Fruit fly (Drosophila melanogaster) whole organism, prepupa: ENCODE data around the gene DAAM.
A peak's percentile ranks its signal among the peaks of the same experiment; 100 is the strongest.

Source experiments
- CG10631 ChIP-seq: fragments of 200-800 bp; sonication (Bioruptor generic); optimal IDR thresholded peaks from 2 replicates; lab custom pipeline; 2016; ENCODE audit warnings: missing biosample characterization, missing genetic modification characterization
- CG10669 ChIP-seq: fragments of 200-800 bp; sonication (Bioruptor generic); optimal IDR thresholded peaks from 3 replicates; lab custom pipeline; 2018; ENCODE audit warnings: missing biosample characterization, mild to moderate bottlenecking, missing genetic modification characterization, moderate library complexity
- CG11902 ChIP-seq: fragments of 200-800 bp; sonication (Bioruptor generic); optimal IDR thresholded peaks from 3 replicates; lab custom pipeline; 2016; ENCODE audit warnings: missing biosample characterization, missing genetic modification characterization
- CG15336 ChIP-seq: fragments of 200-800 bp; sonication (Bioruptor generic); IDR thresholded peaks from 2 replicates; pipeline ENCODE4 v1.3.6; 2022; ENCODE audit warnings: missing biosample characterization, missing genetic modification characterization
- CG3032 ChIP-seq: fragments of 200-800 bp; optimal IDR thresholded peaks from 2 replicates; lab custom pipeline; 2019; ENCODE audit warnings: missing biosample characterization, mild to moderate bottlenecking, missing genetic modification characterization, moderate library complexity
- CG31627 ChIP-seq: fragments of 200-800 bp; sonication (Bioruptor generic); optimal IDR thresholded peaks from 3 replicates; lab custom pipeline; 2016; ENCODE audit warnings: missing biosample characterization, missing genetic modification characterization
- CG32006 ChIP-seq: fragments of 200-800 bp; sonication (Bioruptor generic); optimal IDR thresholded peaks from 3 replicates; lab custom pipeline; 2017; ENCODE audit warnings: missing biosample characterization, mild to moderate bottlenecking, missing genetic modification characterization
- CG34406 ChIP-seq: fragments of 200-800 bp; sonication (Bioruptor generic); optimal IDR thresholded peaks from 3 replicates; lab custom pipeline; 2016; ENCODE audit warnings: missing biosample characterization, missing genetic modification characterization
- CG6163 ChIP-seq: fragments of 200-800 bp; sonication (Bioruptor generic); IDR thresholded peaks from 3 replicates; pipeline ENCODE4 v1.3.6; 2022; ENCODE audit warnings: missing biosample characterization, missing genetic modification characterization
- CG6276 ChIP-seq: fragments of 200-800 bp; sonication (Bioruptor generic); optimal IDR thresholded peaks from 2 replicates; lab custom pipeline; 2017; ENCODE audit warnings: missing biosample characterization, mild to moderate bottlenecking, missing genetic modification characterization
- CG6792 ChIP-seq: fragments of 200-800 bp; sonication (Bioruptor generic); optimal IDR thresholded peaks from 3 replicates; lab custom pipeline; 2016; ENCODE audit warnings: missing biosample characterization, missing genetic modification characterization
- CG6854 ChIP-seq: fragments of 200-800 bp; sonication (Bioruptor generic); optimal IDR thresholded peaks from 2 replicates; lab custom pipeline; 2017; ENCODE audit warnings: missing biosample characterization, mild to moderate bottlenecking, missing genetic modification characterization
- CG7368 ChIP-seq: fragments of 200-800 bp; sonication (Bioruptor generic); optimal IDR thresholded peaks from 3 replicates; lab custom pipeline; 2016; ENCODE audit warnings: missing biosample characterization, missing genetic modification characterization
- CG8119 ChIP-seq: fragments of 200-800 bp; sonication (Bioruptor generic); IDR thresholded peaks from 3 replicates; pipeline ENCODE4 v1.3.6; 2022; ENCODE audit warnings: missing biosample characterization, missing genetic modification characterization
- CG8319 ChIP-seq: fragments of 200-800 bp; sonication (Bioruptor generic); optimal IDR thresholded peaks from 3 replicates; lab custom pipeline; 2016; ENCODE audit warnings: missing biosample characterization, missing genetic modification characterization
- CG8632 ChIP-seq: fragments of 200-800 bp; sonication (Bioruptor generic); optimal IDR thresholded peaks from 3 replicates; lab custom pipeline; 2016; ENCODE audit warnings: missing biosample characterization, missing genetic modification characterization
- CG9139 ChIP-seq: fragments of 200-800 bp; sonication (Bioruptor generic); optimal IDR thresholded peaks from 3 replicates; lab custom pipeline; 2017; ENCODE audit warnings: missing biosample characterization, mild to moderate bottlenecking, missing genetic modification characterization
- Eip93F ChIP-seq: fragments of 200-800 bp; sonication (Bioruptor generic); optimal IDR thresholded peaks from 2 replicates; lab custom pipeline; 2016; ENCODE audit warnings: missing biosample characterization, mild to moderate bottlenecking, missing genetic modification characterization
- Ets96B ChIP-seq: fragments of 200-800 bp; optimal IDR thresholded peaks from 2 replicates; lab custom pipeline; 2019; ENCODE audit warnings: missing biosample characterization, mild to moderate bottlenecking, missing genetic modification characterization, moderate library complexity
- Gug ChIP-seq: fragments of 200-800 bp; sonication (Bioruptor generic); IDR thresholded peaks from 2 replicates; pipeline ENCODE4 v1.3.6; 2022; ENCODE audit warnings: missing biosample characterization, missing genetic modification characterization
- Hr38 ChIP-seq: sonication (Bioruptor generic); optimal IDR thresholded peaks from 2 replicates; lab custom pipeline; 2016; ENCODE audit warnings: missing biosample characterization, missing genetic modification characterization
- Hr39 ChIP-seq: fragments of 200-800 bp; sonication (Bioruptor generic); optimal IDR thresholded peaks from 2 replicates; lab custom pipeline; 2016; ENCODE audit warnings: missing biosample characterization, missing genetic modification characterization
- Hr4 ChIP-seq: fragments of 200-800 bp; sonication (Bioruptor generic); optimal IDR thresholded peaks from 3 replicates; lab custom pipeline; 2016; ENCODE audit warnings: missing biosample characterization, missing genetic modification characterization
- Lpt ChIP-seq: fragments of 200-800 bp; sonication (Bioruptor generic); optimal IDR thresholded peaks from 3 replicates; lab custom pipeline; 2016; ENCODE audit warnings: missing biosample characterization, missing genetic modification characterization
- OdsH ChIP-seq: fragments of 200-800 bp; sonication (Bioruptor generic); optimal IDR thresholded peaks from 3 replicates; lab custom pipeline; 2016; ENCODE audit warnings: missing biosample characterization, missing genetic modification characterization
- Smox ChIP-seq: fragments of 200-800 bp; sonication (Bioruptor generic); optimal IDR thresholded peaks from 3 replicates; lab custom pipeline; 2016; ENCODE audit warnings: missing biosample characterization, missing genetic modification characterization
- Sox14 ChIP-seq: fragments of 200-800 bp; sonication (Bioruptor generic); optimal IDR thresholded peaks from 3 replicates; lab custom pipeline; 2016; ENCODE audit warnings: missing biosample characterization, missing genetic modification characterization
- Sox15 ChIP-seq: fragments of 200-800 bp; sonication (Bioruptor generic); optimal IDR thresholded peaks from 3 replicates; lab custom pipeline; 2016; ENCODE audit warnings: missing biosample characterization, missing genetic modification characterization
- achi ChIP-seq: fragments of 200-800 bp; sonication (Bioruptor generic); optimal IDR thresholded peaks from 3 replicates; lab custom pipeline; 2016; ENCODE audit warnings: missing biosample characterization, missing genetic modification characterization
- acj6 ChIP-seq: fragments of 200-800 bp; sonication (Bioruptor generic); optimal IDR thresholded peaks from 3 replicates; lab custom pipeline; 2016; ENCODE audit warnings: missing biosample characterization, missing genetic modification characterization
- cyc ChIP-seq: fragments of 200-800 bp; sonication (Bioruptor generic); optimal IDR thresholded peaks from 3 replicates; lab custom pipeline; 2016; ENCODE audit warnings: missing biosample characterization, missing genetic modification characterization
- eg ChIP-seq: fragments of 200-800 bp; sonication (Bioruptor generic); IDR thresholded peaks from 3 replicates; pipeline ENCODE4 v1.3.6; 2022; ENCODE audit warnings: missing biosample characterization, missing genetic modification characterization
- fd59A ChIP-seq: fragments of 200-800 bp; sonication (Bioruptor generic); optimal IDR thresholded peaks from 2 replicates; lab custom pipeline; 2017; ENCODE audit warnings: missing biosample characterization, mild to moderate bottlenecking, missing genetic modification characterization, missing genetic modification reagents
- fd85E ChIP-seq: fragments of 200-800 bp; sonication (Bioruptor generic); optimal IDR thresholded peaks from 3 replicates; lab custom pipeline; 2016; ENCODE audit warnings: missing biosample characterization, missing genetic modification characterization
- pdm3 ChIP-seq: fragments of 200-800 bp; sonication (Bioruptor generic); optimal IDR thresholded peaks from 3 replicates; lab custom pipeline; 2016; ENCODE audit warnings: missing biosample characterization, missing genetic modification characterization
- ss ChIP-seq, 2 experiments: fragments of 200-800 bp; sonication (Bioruptor generic); optimal IDR thresholded peaks; 2 replicates in 1 of 2; 3 replicates in 1 of 2; lab custom pipeline; 2017 to 2018; ENCODE audit warnings: mild to moderate bottlenecking in 2 of 2, missing biosample characterization in 2 of 2, missing genetic modification characterization in 2 of 2, moderate library complexity in 1 of 2
- svp ChIP-seq: fragments of 200-800 bp; sonication (Bioruptor generic); peaks from one replicate; lab custom pipeline; 2016; ENCODE audit warnings: missing biosample characterization, missing genetic modification characterization
- topi ChIP-seq: fragments of 200-800 bp; sonication (Bioruptor generic); optimal IDR thresholded peaks from 3 replicates; lab custom pipeline; 2016; ENCODE audit warnings: missing biosample characterization, missing genetic modification characterization
- vri ChIP-seq: fragments of 200-800 bp; sonication (Bioruptor generic); optimal IDR thresholded peaks from 3 replicates; lab custom pipeline; 2016; ENCODE audit warnings: missing biosample characterization, mild to moderate bottlenecking, missing genetic modification characterization

The DAAM gene

DNA sequence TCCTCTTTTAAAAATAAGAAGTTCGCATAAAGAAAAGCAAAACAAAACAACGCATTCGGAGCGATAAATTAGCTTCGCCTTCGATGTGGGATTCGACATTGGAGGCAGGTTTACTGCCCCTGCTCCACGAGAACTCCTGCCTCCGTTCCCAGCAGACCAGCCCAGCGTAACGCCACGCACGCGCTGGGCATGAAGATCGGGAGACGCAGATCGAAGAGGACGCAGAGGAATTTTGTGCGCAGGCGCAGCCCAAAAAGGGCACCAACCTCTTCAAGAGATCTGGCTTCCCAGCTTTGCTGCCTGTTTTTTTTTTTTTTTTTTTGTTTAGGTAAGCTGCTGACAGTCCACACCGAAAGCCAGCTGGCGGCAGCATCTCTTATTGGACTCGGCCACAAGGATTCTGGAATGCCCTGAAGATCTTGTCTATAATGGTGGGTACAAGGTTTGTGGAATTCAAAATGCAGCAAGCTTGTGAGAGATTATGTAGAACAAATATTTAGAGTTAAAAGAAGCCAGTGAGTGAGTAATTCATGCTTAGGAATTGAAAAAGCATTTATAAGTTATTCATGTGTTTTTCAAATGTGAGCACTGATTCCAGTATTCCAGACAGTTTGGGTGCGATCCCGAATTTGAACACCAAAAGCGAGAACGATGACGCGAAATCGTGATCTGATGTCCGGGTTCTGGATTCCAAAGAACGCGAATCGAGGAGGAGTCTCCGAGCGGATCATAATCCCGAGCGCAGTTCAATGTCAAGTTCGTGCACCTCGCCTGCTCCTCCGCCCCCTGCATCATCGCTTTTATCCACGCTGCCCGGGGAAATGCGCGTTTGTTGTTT is 1.8 kb downstream of the DAAM start (continued):
- TF ChIP-seq Eip93F (GFP tag; lab: Kevin White, UChicago) (no peak), fd85E (no peak), CG8119 (GFP tag; lab: Robert Waterston, UW) (no peak), CG6163 (GFP tag; lab: Robert Waterston, UW) (no peak), CG10631 (no peak), CG15336 (GFP tag; lab: Robert Waterston, UW) (no peak), topi (GFP tag; lab: Kevin White, UChicago) (peak; percentile 70), Smox (GFP tag; lab: Kevin White, UChicago) (peak; percentile 69), CG34406 (GFP tag; lab: Kevin White, UChicago) (peak; percentile 4), fd59A (GFP tag; lab: Kevin White, UChicago) (no peak), cyc (GFP tag; lab: Kevin White, UChicago) (peak; percentile 65), acj6 (no peak), Ets96B (tag; lab: Kevin White, UChicago) (no peak), OdsH (GFP tag; lab: Kevin White, UChicago) (no peak), Hr39 (peak; percentile 71), svp (peak; percentile 88), CG8319 (GFP tag; lab: Kevin White, UChicago) (no peak)

DNA sequence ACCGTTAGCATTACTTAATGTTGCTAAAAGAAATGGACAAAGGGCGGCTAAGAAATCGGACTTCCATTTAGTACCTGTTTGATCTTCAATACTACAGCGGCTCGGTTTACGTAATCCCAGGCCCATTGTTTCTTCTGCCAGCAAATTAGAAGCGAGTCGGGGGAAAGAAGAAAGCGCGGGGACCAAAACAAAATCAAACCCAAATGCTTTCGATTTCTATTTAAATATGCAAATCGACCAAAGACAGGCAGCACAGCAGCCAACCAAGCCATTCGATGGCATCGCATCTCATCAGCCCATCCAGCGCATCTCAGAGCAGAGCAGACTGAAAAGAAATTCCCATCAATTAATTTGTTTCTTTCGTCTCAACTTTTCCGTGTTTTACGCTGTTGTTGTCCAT is 9.7 kb downstream of the DAAM start:
- TF ChIP-seq CG8319 (GFP tag; lab: Kevin White, UChicago) (no peak), achi (GFP tag; lab: Kevin White, UChicago) (no peak), fd59A (GFP tag; lab: Kevin White, UChicago) (no peak), Hr39 (no peak), CG7368 (GFP tag; lab: Kevin White, UChicago) (no peak), Lpt (no peak), Sox15 (GFP tag; lab: Kevin White, UChicago) (no peak), CG6276 (GFP tag; lab: Kevin White, UChicago) (no peak), CG6792 (GFP tag; lab: Kevin White, UChicago) (no peak), CG15336 (GFP tag; lab: Robert Waterston, UW) (no peak), Hr38 (GFP tag; lab: Kevin White, UChicago) (no peak), Eip93F (GFP tag; lab: Kevin White, UChicago) (no peak), CG32006 (GFP tag; lab: Kevin White, UChicago) (no peak), vri (GFP tag; lab: Kevin White, UChicago) (no peak), CG9139 (GFP tag; lab: Kevin White, UChicago) (no peak), CG3032 (tag; lab: Kevin White, UChicago) (no peak), Sox14 (GFP tag; lab: Kevin White, UChicago) (no peak), CG11902 (GFP tag; lab: Kevin White, UChicago) (no peak), CG8632 (GFP tag; lab: Kevin White, UChicago) (no peak)

DNA sequence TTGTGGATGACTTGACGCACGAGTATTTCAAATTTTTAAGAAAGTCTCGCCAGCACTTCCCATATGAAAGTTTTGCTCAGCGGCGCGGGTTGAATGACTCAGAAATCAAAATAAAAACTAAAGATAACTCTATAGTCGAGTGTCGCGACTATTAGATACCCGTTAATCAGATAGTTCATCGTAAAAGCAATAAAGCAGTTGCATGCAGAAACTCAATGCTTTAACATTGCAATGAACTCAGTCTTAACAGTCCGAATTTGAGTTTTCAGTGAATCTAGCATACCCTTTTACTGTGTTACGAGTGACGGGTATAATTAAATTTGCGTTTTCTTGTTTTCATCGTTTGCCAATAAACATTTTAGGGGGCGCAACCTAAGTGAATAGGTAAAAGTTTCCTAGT is 10.9 kb downstream of the DAAM start:
- TF ChIP-seq pdm3 (GFP tag; lab: Kevin White, UChicago) (no peak), CG10669 (no peak), Hr4 (GFP tag; lab: Kevin White, UChicago) (no peak), Sox14 (GFP tag; lab: Kevin White, UChicago) (no peak), eg (GFP tag; lab: Robert Waterston, UW) (no peak)

DNA sequence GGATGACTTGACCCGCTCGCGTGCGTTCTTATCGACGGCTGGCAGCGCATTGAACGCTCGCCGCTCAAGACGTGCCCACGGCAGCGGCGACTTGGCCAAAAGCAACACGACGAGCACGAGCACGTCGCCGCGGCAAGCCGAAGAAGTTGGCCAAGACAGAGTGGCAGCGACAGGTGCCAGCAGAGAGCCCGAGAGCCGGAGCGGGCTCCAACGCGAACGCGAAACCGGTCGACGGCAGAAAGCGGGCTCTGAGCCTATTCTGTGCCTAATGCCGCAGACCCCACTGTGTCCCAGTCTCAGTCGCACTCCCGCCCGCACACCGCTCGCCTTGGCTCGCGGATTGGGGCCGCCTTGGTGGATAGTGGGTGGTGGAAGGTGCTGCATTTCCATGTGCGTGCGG is 13.7 kb downstream of the DAAM start:
- TF ChIP-seq CG31627 (GFP tag; lab: Kevin White, UChicago) (no peak), CG6854 (GFP tag; lab: Kevin White, UChicago) (peak; percentile 49), CG15336 (GFP tag; lab: Robert Waterston, UW) (peak; percentile 20; the same call in 1 of the 2 replicates), eg (GFP tag; lab: Robert Waterston, UW) (peak; percentile 25; the same call in 1 of the 3 replicates), ss (GFP tag; optimal IDR thresholded peaks at IDR 0.05; lab: Kevin White, UChicago) (peak in 1 of 2 experiments; percentile 30), Gug (GFP tag; lab: Robert Waterston, UW) (no peak)
